Worm (Caenorhabditis elegans) whole organism, midembryonic: ENCODE measurements around the gene Y17G9B.11.

Source experiments
- T22C8.4 ChIP-seq: fragments of 200-800 bp; sonication (Bioruptor generic); IDR thresholded peaks from 2 replicates; pipeline ENCODE4 v1.3.6; 2022; ENCODE audit warnings: missing genetic modification characterization, missing compliant biosample characterization
- cog-1 ChIP-seq: sonication (generic microtip); optimal IDR thresholded peaks from 2 replicates; lab custom pipeline; 2016; ENCODE audit warnings: missing genetic modification characterization, missing compliant biosample characterization
- flt-1 ChIP-seq: fragments of 200-800 bp; sonication (Bioruptor generic); IDR thresholded peaks from 2 replicates; pipeline ENCODE4 v1.3.6; 2022; ENCODE audit warnings: missing genetic modification characterization, missing compliant biosample characterization
- klf-2 ChIP-seq: fragments of 200-800 bp; sonication (Bioruptor generic); conservative IDR thresholded peaks from 2 replicates; pipeline ENCODE4 v1.3.6; 2022; ENCODE audit warnings: missing genetic modification reagents, missing genetic modification characterization, missing compliant biosample characterization
- med-1 ChIP-seq: sonication (generic microtip); optimal IDR thresholded peaks from 2 replicates; lab custom pipeline; 2017; ENCODE audit warnings: missing genetic modification characterization, mild to moderate bottlenecking, missing compliant biosample characterization, antibody characterized with exemption, missing genetic modification reagents; ENCODE audit not compliant: insufficient read depth
- ref-1 ChIP-seq: fragments of 200-800 bp; sonication (Bioruptor generic); conservative IDR thresholded peaks from 2 replicates; pipeline ENCODE4 v1.3.6; 2022; ENCODE audit warnings: missing genetic modification reagents, missing genetic modification characterization, missing compliant biosample characterization
- tab-1 ChIP-seq: fragments of 200-800 bp; sonication (Bioruptor generic); IDR thresholded peaks from 2 replicates; pipeline ENCODE4 v1.3.6; 2022; ENCODE audit warnings: missing genetic modification characterization, missing compliant biosample characterization
- ztf-23 ChIP-seq: fragments of 200-800 bp; sonication (Bioruptor generic); IDR thresholded peaks from 2 replicates; pipeline ENCODE4 v1.3.6; 2022; ENCODE audit warnings: missing genetic modification reagents, missing genetic modification characterization, missing compliant biosample characterization
- ztf-29 ChIP-seq: fragments of 200-800 bp; sonication (Bioruptor generic); IDR thresholded peaks from 2 replicates; pipeline ENCODE4 v1.3.6; 2022; ENCODE audit warnings: missing genetic modification reagents, missing genetic modification characterization, missing compliant biosample characterization

DNA sequence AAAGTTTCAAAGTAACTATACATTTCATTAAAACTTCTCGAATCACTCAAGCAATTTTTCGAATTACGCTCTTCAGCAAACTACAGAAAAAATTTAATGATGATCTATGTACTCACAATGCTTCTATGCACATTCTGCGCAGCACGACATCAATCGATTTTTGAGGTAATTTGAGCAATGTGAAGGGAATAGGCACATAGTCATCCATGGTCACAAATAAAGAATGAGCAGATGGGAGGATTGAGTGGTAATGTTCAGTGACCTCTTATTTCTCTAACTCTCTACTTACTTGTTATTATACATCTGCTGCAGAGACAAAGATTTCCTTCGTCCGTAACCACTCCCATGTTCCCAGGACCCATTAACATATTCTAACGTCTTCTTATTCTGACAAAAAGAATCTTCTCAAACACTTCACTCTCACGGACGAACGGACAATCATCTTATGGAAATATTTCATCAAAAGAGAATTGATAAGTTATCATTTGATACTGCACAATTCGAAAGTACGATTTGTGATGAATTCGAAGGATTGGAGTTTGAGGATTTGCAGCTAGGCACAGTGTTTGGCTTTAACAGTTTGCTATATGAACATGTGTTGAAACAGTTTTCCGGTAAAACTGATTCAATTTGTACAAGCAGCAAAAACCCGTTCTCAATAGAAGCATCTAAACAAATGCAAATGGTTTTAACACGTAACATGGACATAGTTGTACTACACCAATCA is at the start of gene Y17G9B.11, which contains the start of gene fbxb-77:
- TF ChIP-seq flt-1 (no peak), ztf-29 (GFP tag; lab: Robert Waterston, UW) (no peak), cog-1 (tag; lab: Kevin White, UChicago) (no peak), med-1 (GFP tag; lab: Kevin White, UChicago) (no peak), T22C8.4 (no peak), tab-1 (GFP tag; lab: Robert Waterston, UW) (no peak), ref-1 (GFP tag; lab: Robert Waterston, UW) (no peak), klf-2 (GFP tag; lab: Robert Waterston, UW) (no peak), ztf-23 (GFP tag; lab: Robert Waterston, UW) (no peak)
